Worm (Caenorhabditis elegans) whole organism, L4 larva: ENCODE measurements around the gene R01H2.1.

ENCODE experiments used
- F49E8.2 ChIP-seq: sonication (generic microtip); optimal IDR thresholded peaks from 2 replicates; lab custom pipeline; 2016; ENCODE audit warnings: missing compliant biosample characterization, mild to moderate bottlenecking, missing genetic modification characterization, borderline replicate concordance
- R02D3.7 ChIP-seq: fragments of 150-350 bp; sonication (generic microtip); optimal IDR thresholded peaks from 3 replicates; lab custom pipeline; 2014; ENCODE audit warnings: missing biosample characterization, missing genetic modification characterization
- T20F7.1 ChIP-seq: fragments of 200-800 bp; sonication (Bioruptor generic); optimal IDR thresholded peaks from 2 replicates; lab custom pipeline; 2018; ENCODE audit warnings: mild to moderate bottlenecking, missing genetic modification characterization, missing compliant biosample characterization
- Y48G9A.11 ChIP-seq: fragments of 200-800 bp; sonication (Bioruptor generic); IDR thresholded peaks from 2 replicates; pipeline ENCODE4 v1.3.6; 2022; ENCODE audit warnings: missing genetic modification reagents, missing genetic modification characterization, missing compliant biosample characterization
- ZK337.2 ChIP-seq: fragments of 200-800 bp; sonication (Bioruptor generic); IDR thresholded peaks from 2 replicates; pipeline ENCODE4 v1.3.6; 2022; ENCODE audit warnings: missing genetic modification reagents, missing genetic modification characterization, missing compliant biosample characterization
- aly-2 ChIP-seq: sonication (generic microtip); optimal IDR thresholded peaks from 2 replicates; lab custom pipeline; 2018; ENCODE audit warnings: missing biosample characterization, missing genetic modification characterization
- ama-1 ChIP-seq: fragments of 150-350 bp; optimal IDR thresholded peaks from 2 replicates; lab custom pipeline; 2014; ENCODE audit warnings: inconsistent platforms, mixed read lengths
- ceh-32 ChIP-seq: sonication (generic microtip); optimal IDR thresholded peaks from 2 replicates; lab custom pipeline; 2016; ENCODE audit warnings: mild to moderate bottlenecking, missing genetic modification characterization, missing compliant biosample characterization; ENCODE audit not compliant: poor library complexity
- ceh-62 ChIP-seq: sonication (generic microtip); optimal IDR thresholded peaks from 2 replicates; lab custom pipeline; 2017; ENCODE audit warnings: missing biosample characterization, missing genetic modification characterization
- cey-2 ChIP-seq: sonication (generic microtip); optimal IDR thresholded peaks from 3 replicates; lab custom pipeline; 2017; ENCODE audit warnings: missing genetic modification characterization, mild to moderate bottlenecking, missing compliant biosample characterization, antibody characterized with exemption, borderline replicate concordance; ENCODE audit not compliant: insufficient read depth
- daf-8 ChIP-seq: fragments of 200-800 bp; sonication (Bioruptor generic); IDR thresholded peaks from 2 replicates; pipeline ENCODE4 v1.3.6; 2022; ENCODE audit warnings: missing genetic modification characterization, missing compliant biosample characterization
- dmd-6 ChIP-seq: fragments of 200-800 bp; sonication (Bioruptor generic); IDR thresholded peaks from 2 replicates; pipeline ENCODE4 v1.3.6; 2022; ENCODE audit warnings: missing genetic modification reagents, missing genetic modification characterization, missing compliant biosample characterization
- dpl-1 ChIP-seq: fragments of 150-350 bp; optimal IDR thresholded peaks from 2 replicates; lab custom pipeline; 2014; ENCODE audit warnings: missing biosample characterization, missing genetic modification reagents, missing genetic modification characterization
- dve-1 ChIP-seq: sonication (generic microtip); optimal IDR thresholded peaks from 2 replicates; lab custom pipeline; 2017; ENCODE audit warnings: antibody characterized with exemption, mild to moderate bottlenecking, missing genetic modification characterization, missing compliant biosample characterization; ENCODE audit not compliant: insufficient read depth
- egl-43 ChIP-seq: fragments of 200-800 bp; sonication (Bioruptor generic); IDR thresholded peaks from 2 replicates; pipeline ENCODE4 v1.3.6; 2022; ENCODE audit warnings: missing genetic modification reagents, missing genetic modification characterization, missing compliant biosample characterization
- hlh-11 ChIP-seq: fragments of 200-800 bp; sonication (Bioruptor generic); optimal IDR thresholded peaks from 2 replicates; lab custom pipeline; 2018; ENCODE audit warnings: mild to moderate bottlenecking, missing genetic modification characterization, missing compliant biosample characterization
- hlh-30 ChIP-seq: sonication (generic microtip); optimal IDR thresholded peaks from 2 replicates; lab custom pipeline; 2017; ENCODE audit warnings: antibody characterized with exemption, mild to moderate bottlenecking, missing genetic modification characterization, missing compliant biosample characterization; ENCODE audit not compliant: insufficient read depth
- hmg-1.1 ChIP-seq: fragments of 200-800 bp; sonication (Bioruptor generic); IDR thresholded peaks from 2 replicates; pipeline ENCODE4 v1.3.6; 2022; ENCODE audit warnings: missing genetic modification reagents, missing genetic modification characterization, missing compliant biosample characterization
- lin-1 ChIP-seq: fragments of 200-800 bp; sonication (Bioruptor generic); IDR thresholded peaks from 2 replicates; pipeline ENCODE4 v1.3.6; 2022; ENCODE audit warnings: missing genetic modification reagents, missing genetic modification characterization, missing compliant biosample characterization
- lsy-2 ChIP-seq, 2 experiments: fragments of 150-350 bp in 1 of 2; sonication (generic microtip) in 1 of 2; optimal IDR thresholded peaks; 2 replicates each; lab custom pipeline; 2014 to 2017; ENCODE audit warnings: missing biosample characterization in 2 of 2, missing genetic modification characterization in 2 of 2
- mep-1 ChIP-seq: fragments of 150-350 bp; sonication (generic microtip); optimal IDR thresholded peaks from 3 replicates; lab custom pipeline; 2014; ENCODE audit warnings: missing biosample characterization, missing genetic modification characterization
- mes-2 ChIP-seq: sonication (generic microtip); optimal IDR thresholded peaks from 2 replicates; lab custom pipeline; 2016; ENCODE audit warnings: missing genotype, mild to moderate bottlenecking, missing genetic modification characterization, missing compliant biosample characterization; ENCODE audit not compliant: poor library complexity, severe bottlenecking
- mxl-2 ChIP-seq: fragments of 200-800 bp; sonication (Bioruptor generic); conservative IDR thresholded peaks from 2 replicates; pipeline ENCODE4 v1.3.6; 2022; ENCODE audit warnings: missing genetic modification reagents, missing genetic modification characterization, missing compliant biosample characterization
- nhr-25 ChIP-seq: sonication (generic microtip); optimal IDR thresholded peaks from 2 replicates; lab custom pipeline; 2017; ENCODE audit warnings: missing genetic modification characterization, mild to moderate bottlenecking, missing compliant biosample characterization, antibody characterized with exemption, moderate library complexity, borderline replicate concordance; ENCODE audit not compliant: insufficient read depth
- pha-4 ChIP-seq, 2 experiments: fragments of 150-350 bp in 1 of 2; fragments of 200-800 bp in 1 of 2; sonication (Bioruptor generic) in 1 of 2; IDR thresholded peaks in 1 of 2; optimal IDR thresholded peaks in 1 of 2; 2 replicates each; pipeline versions ENCODE4 v1.3.6 to Lab custom; 2014 to 2022; ENCODE audit warnings: missing genetic modification characterization in 2 of 2, missing genetic modification reagents in 2 of 2, missing biosample characterization in 1 of 2, missing compliant biosample characterization in 1 of 2
- saeg-2 ChIP-seq: fragments of 200-800 bp; sonication (Bioruptor generic); IDR thresholded peaks from 2 replicates; pipeline ENCODE4 v1.3.6; 2022; ENCODE audit warnings: missing genetic modification reagents, missing genetic modification characterization, missing compliant biosample characterization
- set-16 ChIP-seq: fragments of 200-800 bp; sonication (Bioruptor generic); IDR thresholded peaks from 2 replicates; pipeline ENCODE4 v1.3.6; 2022; ENCODE audit warnings: missing genetic modification reagents, missing genetic modification characterization, missing compliant biosample characterization
- spr-3 ChIP-seq: fragments of 200-800 bp; sonication (Bioruptor generic); optimal IDR thresholded peaks from 2 replicates; lab custom pipeline; 2018; ENCODE audit warnings: mild to moderate bottlenecking, missing genetic modification characterization, missing compliant biosample characterization
- unc-39 ChIP-seq: sonication (generic microtip); optimal IDR thresholded peaks from 2 replicates; lab custom pipeline; 2017; ENCODE audit warnings: missing biosample characterization, missing genetic modification characterization
- unc-62 ChIP-seq, 3 experiments: fragments of 150-350 bp in 1 of 3; sonication (generic microtip); optimal IDR thresholded peaks in 2 of 3; peaks in 1 of 3; 1 replicate in 1 of 3; 2 replicates in 2 of 3; lab custom pipeline; 2014 to 2017; ENCODE audit warnings: missing biosample characterization in 3 of 3, missing genetic modification characterization in 3 of 3, missing genetic modification reagents in 3 of 3, missing genotype in 1 of 3
- ztf-11 ChIP-seq: fragments of 150-350 bp; optimal IDR thresholded peaks from 2 replicates; lab custom pipeline; 2014; ENCODE audit warnings: missing biosample characterization, missing genetic modification characterization

The R01H2.1 gene

ce11 chrIII:7020500-7020899, 42.2 kb upstream of the R01H2.1 start, which contains the start of gene col-8 (continued):
- no peak for TF ChIP-seq mxl-2 (GFP tag; lab: Robert Waterston, UW)

ce11 chrIII:7021156-7021637, 41.5 kb upstream of the R01H2.1 start, which contains the start of gene rfl-1:
rfl-1 (plus strand) TSS chrIII:7021206.
- peak in 1 of 2 experiments; percentile 81 for TF ChIP-seq unc-62 (GFP tag; optimal IDR thresholded peaks at IDR 0.05 in 1 of 2; lab: Kevin White, UChicago)
- TF ChIP-seq unc-62 (tag; optimal IDR thresholded peaks at IDR 0.05; lab: Kevin White, UChicago) = no peak
- no peak for TF ChIP-seq ceh-32
- no peak for TF ChIP-seq unc-39 (tag; lab: Kevin White, UChicago)
- TF ChIP-seq ZK337.2 (GFP tag; lab: Robert Waterston, UW) = no peak
- TF ChIP-seq spr-3 (GFP tag; lab: Kevin White, UChicago) = no peak
- TF ChIP-seq lin-1 = no peak
- peak; percentile 25; the same call in 1 of the 2 replicates for TF ChIP-seq hmg-1.1 (GFP tag; lab: Robert Waterston, UW)
- TF ChIP-seq nhr-25 (tag; lab: Kevin White, UChicago) = no peak
- TF ChIP-seq dpl-1 (GFP tag; lab: Kevin White, UChicago) = peak; percentile 67
- TF ChIP-seq dve-1 (tag; lab: Kevin White, UChicago) = peak; percentile 40
- no peak for TF ChIP-seq cey-2 (tag; lab: Kevin White, UChicago)
- peak; percentile 67 for TF ChIP-seq R02D3.7 (tag; lab: Kevin White, UChicago)
- TF ChIP-seq F49E8.2 (tag; lab: Kevin White, UChicago) = no peak
- no peak for TF ChIP-seq ama-1
- peak; percentile 19 for TF ChIP-seq mep-1 (tag; lab: Kevin White, UChicago)
- no peak for TF ChIP-seq egl-43 (GFP tag; lab: Robert Waterston, UW)
- TF ChIP-seq lsy-2 (tag; optimal IDR thresholded peaks at IDR 0.05; lab: Kevin White, UChicago) = peak in 1 of 2 experiments; percentile 83
- TF ChIP-seq mes-2 (tag; lab: Kevin White, UChicago) = peak; percentile 65
- peak; percentile 98 for TF ChIP-seq Y48G9A.11
- TF ChIP-seq hlh-11 = peak; percentile 2
- TF ChIP-seq T20F7.1 (GFP tag; lab: Kevin White, UChicago) = peak; percentile 97
- TF ChIP-seq daf-8 (GFP tag; lab: Robert Waterston, UW) = no peak
- no peak for TF ChIP-seq ztf-11 (tag; lab: Kevin White, UChicago)
- TF ChIP-seq hlh-30 (tag; lab: Kevin White, UChicago) = no peak
- TF ChIP-seq, all 104 proteins: peak for 11

ce11 chrIII:7025839-7026238, 36.8 kb upstream of the R01H2.1 start:
- TF ChIP-seq aly-2 (tag; lab: Kevin White, UChicago) (no peak), dmd-6 (GFP tag; lab: Robert Waterston, UW) (no peak), ceh-62 (tag; lab: Kevin White, UChicago) (no peak), egl-43 (GFP tag; lab: Robert Waterston, UW) (0 out of 2 replicates have a peak, but pooled peaks have one; percentile 37), saeg-2 (no peak), pha-4 (GFP tag; IDR thresholded peaks at IDR 0.05; lab: Robert Waterston, UW) (peak; percentile 66; the same call in 1 of the 2 replicates), pha-4 (tag; optimal IDR thresholded peaks at IDR 0.05; lab: Kevin White, UChicago) (no peak), hmg-1.1 (GFP tag; lab: Robert Waterston, UW) (no peak), mxl-2 (GFP tag; lab: Robert Waterston, UW) (peak; percentile 55; the same call in 1 of the 2 replicates), cey-2 (tag; lab: Kevin White, UChicago) (no peak), nhr-25 (tag; lab: Kevin White, UChicago) (no peak), T20F7.1 (GFP tag; lab: Kevin White, UChicago) (no peak), unc-39 (tag; lab: Kevin White, UChicago) (no peak), set-16 (GFP tag; lab: Robert Waterston, UW) (peak; percentile 98)
